Fruit fly (Drosophila melanogaster): Measurements from ENCODE around the gene CG14715.

Gene CG14715

DNA sequence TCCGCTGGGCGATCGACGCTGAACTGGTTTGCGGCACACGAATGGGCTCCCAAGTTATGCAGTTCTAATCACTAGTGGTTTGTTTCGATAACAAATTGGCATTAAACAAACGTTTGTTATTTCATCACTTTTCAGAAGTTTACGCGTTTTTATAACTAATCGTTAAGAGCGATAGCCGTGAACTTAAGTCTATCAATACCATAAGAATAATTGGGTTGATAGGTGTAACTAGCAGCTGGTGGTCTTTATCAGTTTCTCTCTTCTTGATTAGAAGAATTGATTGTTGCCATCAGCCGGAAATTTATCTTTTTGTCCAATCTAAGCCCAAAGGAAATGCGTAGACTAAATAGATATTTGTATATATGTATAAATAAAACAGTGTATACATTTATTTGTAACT lies 10.3 kb downstream of the CG14715 start, which contains the start of gene CG6830:
TSS of gene CG6830 (minus strand) at position 27 of the 400 bp plus-strand sequence.
- no peak for TF ChIP-seq sv (GFP tag; optimal IDR thresholded peaks at IDR 0.05)
- no peak for TF ChIP-seq HLH106 (tag; optimal IDR thresholded peaks at IDR 0.05)
- no peak for TF ChIP-seq woc (GFP tag; optimal IDR thresholded peaks at IDR 0.05)
- TF ChIP-seq psq (GFP tag; optimal IDR thresholded peaks at IDR 0.05): no peak
- TF ChIP-seq br (GFP tag; optimal IDR thresholded peaks at IDR 0.05): no peak

DNA sequence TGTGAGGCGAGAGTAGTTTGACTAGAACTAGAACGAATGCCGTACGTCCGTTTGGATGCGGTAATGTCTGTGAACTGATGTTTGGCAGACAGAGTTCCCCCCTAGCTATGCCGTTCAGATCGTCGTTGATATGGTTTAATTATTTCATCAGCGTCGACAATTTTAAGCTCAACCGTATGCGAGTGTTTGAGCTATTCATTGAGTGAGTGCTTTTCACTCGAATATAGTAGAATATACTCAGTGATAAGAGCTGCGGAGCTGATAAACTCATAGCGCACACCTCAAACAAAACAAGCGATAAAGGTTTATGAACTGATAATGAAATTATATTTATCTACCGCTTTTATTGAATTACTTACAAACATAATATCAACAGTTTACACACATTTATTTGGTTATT lies 14.0 kb downstream of the CG14715 start, which contains the start of gene CG6834:
TSS of gene CG6834 (minus strand) at position 79 of the 400 bp plus-strand sequence.
- TF ChIP-seq dsf (GFP tag; optimal IDR thresholded peaks at IDR 0.05; ENCODE audit: borderline replicate concordance) (no peak), foxo (GFP tag; optimal IDR thresholded peaks at IDR 0.05) (no peak), sage (GFP tag; optimal IDR thresholded peaks at IDR 0.05) (no peak), Hr78 (GFP tag; optimal IDR thresholded peaks at IDR 0.05) (no peak), Jra (GFP tag; optimal IDR thresholded peaks at IDR 0.05) (no peak), jim (GFP tag; optimal IDR thresholded peaks at IDR 0.05) (no peak), GATAd (GFP tag; optimal IDR thresholded peaks at IDR 0.05) (no peak), Hr83 (GFP tag; optimal IDR thresholded peaks at IDR 0.05; ENCODE audit: poor library complexity, severe bottlenecking) (no peak), ey (GFP tag; optimal IDR thresholded peaks at IDR 0.05) (no peak), woc (GFP tag; optimal IDR thresholded peaks at IDR 0.05) (no peak), N (GFP tag; optimal IDR thresholded peaks at IDR 0.05) (no peak), dmrt93B (GFP tag; optimal IDR thresholded peaks at IDR 0.05) (no peak), usp (GFP tag; optimal IDR thresholded peaks at IDR 0.05) (no peak), br (GFP tag; optimal IDR thresholded peaks at IDR 0.05) (no peak), sv (GFP tag; optimal IDR thresholded peaks at IDR 0.05) (no peak), pan (optimal IDR thresholded peaks at IDR 0.05) (no peak), OdsH (GFP tag; optimal IDR thresholded peaks at IDR 0.05) (no peak), Abd-B (GFP tag; optimal IDR thresholded peaks at IDR 0.05) (no peak)

DNA sequence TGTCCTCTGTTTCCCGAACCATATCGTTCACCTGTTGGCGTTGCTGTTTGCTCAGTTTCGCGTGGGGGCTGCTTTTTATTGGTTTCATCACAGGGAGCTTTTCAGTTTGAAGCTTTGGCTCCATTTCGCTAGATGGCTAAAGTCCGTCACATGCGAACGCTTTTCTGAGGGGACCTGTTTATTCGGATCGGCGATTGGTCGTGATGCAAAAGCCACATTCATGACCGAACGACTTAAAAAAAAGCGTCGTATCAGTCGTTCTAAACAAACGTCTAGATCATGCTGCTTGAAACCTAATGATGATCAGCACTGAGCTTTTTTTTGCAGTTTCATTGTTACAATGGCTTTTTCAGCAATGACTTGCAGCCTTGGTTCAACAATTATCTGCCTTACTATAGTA lies 15.9 kb downstream of the CG14715 start, which contains the start of gene CG6908:
TSS of gene CG6908 (minus strand) at position 152 of the 400 bp plus-strand sequence.
- TF ChIP-seq h (GFP tag; optimal IDR thresholded peaks at IDR 0.05) (peak; percentile 7), Dif (GFP tag; optimal IDR thresholded peaks at IDR 0.05; ENCODE audit: partially characterized antibody) (peak; percentile 68), pan (optimal IDR thresholded peaks at IDR 0.05) (no peak), brk (GFP tag; optimal IDR thresholded peaks at IDR 0.05) (peak; percentile 39), Rel (GFP tag; optimal IDR thresholded peaks at IDR 0.05) (peak; percentile 57), Rel (tag; optimal IDR thresholded peaks at IDR 0.05) (no peak), Vsx2 (GFP tag; optimal IDR thresholded peaks at IDR 0.05; ENCODE audit: partially characterized antibody) (peak; percentile 78), psq (GFP tag; optimal IDR thresholded peaks at IDR 0.05) (no peak), Hnf4 (GFP tag; optimal IDR thresholded peaks at IDR 0.05) (peak; percentile 61), Myc (optimal IDR thresholded peaks at IDR 0.05) (no peak)

DNA sequence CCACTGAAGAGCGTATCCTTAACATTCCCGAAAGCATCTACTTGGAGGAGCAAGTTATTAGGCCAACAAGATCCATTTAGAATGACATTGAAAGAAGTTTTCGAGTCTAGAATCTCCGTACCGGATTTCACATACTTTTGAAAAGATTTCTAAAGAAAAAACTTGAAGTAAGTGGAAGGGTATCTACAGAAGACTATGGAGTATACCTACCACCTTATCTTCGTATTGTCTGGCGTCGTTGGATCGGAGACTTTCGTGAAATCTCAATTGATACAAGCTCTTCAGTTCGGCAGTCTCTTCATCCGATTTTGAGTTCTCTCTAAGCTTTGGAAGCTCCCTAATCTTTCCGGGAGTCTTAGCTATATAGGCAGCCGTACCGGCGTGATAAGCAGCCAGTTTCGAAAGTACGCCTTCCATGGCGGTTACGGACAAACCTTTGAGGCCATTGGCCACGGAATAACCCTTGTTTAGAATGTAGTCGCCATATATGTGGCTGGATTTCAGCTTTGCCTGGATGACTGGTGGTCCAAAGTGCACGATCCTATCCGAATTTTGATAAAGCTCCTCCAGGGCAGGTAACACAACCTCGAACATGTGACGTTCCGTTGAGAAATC lies 16.9 kb downstream of the CG14715 start:
- TF ChIP-seq Hr83 (GFP tag; optimal IDR thresholded peaks at IDR 0.05; ENCODE audit: poor library complexity, severe bottlenecking): no peak
- peak in 1 of 2 experiments; percentile 5 for TF ChIP-seq dl (GFP tag; optimal IDR thresholded peaks at IDR 0.05; ENCODE audit: insufficient read depth in 1 of 2, partially characterized antibody in 2 of 2)
- TF ChIP-seq Jra (GFP tag; optimal IDR thresholded peaks at IDR 0.05): no peak

DNA sequence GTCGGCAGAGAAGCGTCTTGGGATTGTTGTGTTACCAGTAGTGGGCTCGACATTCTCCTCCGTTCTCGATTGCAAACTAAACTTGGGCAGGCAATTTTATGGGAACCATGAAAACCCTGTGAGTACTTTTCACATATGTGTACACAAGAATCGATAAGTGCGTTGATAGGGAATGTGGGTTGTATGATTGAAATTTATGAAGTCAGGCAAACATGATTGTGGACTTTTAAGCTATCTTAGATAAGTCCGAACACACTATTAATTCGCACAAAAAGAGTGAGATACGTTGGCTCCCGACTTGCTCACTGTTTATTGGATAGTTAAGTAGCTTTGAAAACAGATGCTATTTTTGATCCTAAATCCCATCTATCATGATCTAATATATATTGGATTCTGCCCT lies 17.7 kb downstream of the CG14715 start, which contains the start of gene CG18765:
TSS of gene CG18765 (minus strand) at position 53 of the 400 bp plus-strand sequence.
- TF ChIP-seq sv (GFP tag; optimal IDR thresholded peaks at IDR 0.05) (no peak), lola (GFP tag; optimal IDR thresholded peaks at IDR 0.05) (no peak), Dif (GFP tag; optimal IDR thresholded peaks at IDR 0.05; ENCODE audit: partially characterized antibody) (no peak), fru (GFP tag; optimal IDR thresholded peaks at IDR 0.05) (no peak), N (GFP tag; optimal IDR thresholded peaks at IDR 0.05) (no peak), sage (GFP tag; optimal IDR thresholded peaks at IDR 0.05) (no peak), brk (GFP tag; optimal IDR thresholded peaks at IDR 0.05) (no peak), ey (GFP tag; optimal IDR thresholded peaks at IDR 0.05) (no peak), pan (optimal IDR thresholded peaks at IDR 0.05) (no peak), CG32264 (GFP tag; optimal IDR thresholded peaks at IDR 0.05) (no peak), dl (GFP tag; optimal IDR thresholded peaks at IDR 0.05; ENCODE audit: insufficient read depth in 1 of 2, partially characterized antibody in 2 of 2) (no peak), Abd-B (GFP tag; optimal IDR thresholded peaks at IDR 0.05) (no peak)

Measured in whole organism, wandering third instar larva.